Fruit fly (Drosophila melanogaster) whole organism: ENCODE measurements around the gene tim.

Source experiments
- CG8478 ChIP-seq: fragments of >200 bp; optimal IDR thresholded peaks from 2 replicates; lab custom pipeline; 2018; ENCODE audit warnings: inconsistent platforms
- Dll ChIP-seq: fragments of >200 bp; optimal IDR thresholded peaks from 2 replicates; lab custom pipeline; 2017
- EcR ChIP-seq, 2 experiments: fragments of >200 bp; optimal IDR thresholded peaks; 2 replicates each; lab custom pipeline; 2017; ENCODE audit warnings: missing biosample characterization in 2 of 2, missing genetic modification characterization in 2 of 2, missing genetic modification reagents in 2 of 2
- pan ChIP-seq: fragments of >200 bp; optimal IDR thresholded peaks from 2 replicates; lab custom pipeline; 2017
- psq ChIP-seq: fragments of >200 bp; optimal IDR thresholded peaks from 2 replicates; lab custom pipeline; 2017
- usp ChIP-seq: fragments of >200 bp; optimal IDR thresholded peaks from 2 replicates; lab custom pipeline; 2017; ENCODE audit warnings: missing biosample characterization, missing genetic modification characterization, mixed read lengths

Gene tim

dm6 chr2L:3506806-3507205, 1.1 kb downstream of the tim start:
- TF ChIP-seq EcR (GFP tag; optimal IDR thresholded peaks at IDR 0.05; lab: Kevin White, UChicago) (no peak), pan (no peak), usp (GFP tag; lab: Kevin White, UChicago) (no peak), CG8478 (lab: Kevin White, UChicago) (no peak), Dll (lab: Kevin White, UChicago) (no peak), psq (no peak)

dm6 chr2L:3506322-3506721, 1.6 kb downstream of the tim start:
- TF ChIP-seq pan (no peak), usp (GFP tag; lab: Kevin White, UChicago) (no peak), psq (no peak), Dll (lab: Kevin White, UChicago) (no peak), CG8478 (lab: Kevin White, UChicago) (no peak), EcR (GFP tag; optimal IDR thresholded peaks at IDR 0.05; lab: Kevin White, UChicago) (no peak)

- no peak for TF ChIP-seq CG8478 (lab: Kevin White, UChicago)
- TF ChIP-seq EcR (GFP tag; optimal IDR thresholded peaks at IDR 0.05; lab: Kevin White, UChicago): no peak
- no peak for TF ChIP-seq pan
- no peak for TF ChIP-seq Dll (lab: Kevin White, UChicago)
- no peak for TF ChIP-seq psq
- no peak for TF ChIP-seq usp (GFP tag; lab: Kevin White, UChicago)
Observed at dm6 chr2L:3504851-3505250, 3.1 kb downstream of the tim start.

- TF ChIP-seq usp (GFP tag; lab: Kevin White, UChicago): no peak
- TF ChIP-seq CG8478 (lab: Kevin White, UChicago): no peak
- no peak for TF ChIP-seq pan
- no peak for TF ChIP-seq Dll (lab: Kevin White, UChicago)
- TF ChIP-seq psq: no peak
- no peak for TF ChIP-seq EcR (GFP tag; optimal IDR thresholded peaks at IDR 0.05; lab: Kevin White, UChicago)
Observed at dm6 chr2L:3495465-3495864, 12.5 kb downstream of the tim start.

- no peak for TF ChIP-seq pan
- TF ChIP-seq CG8478 (lab: Kevin White, UChicago): no peak
- no peak for TF ChIP-seq psq
- no peak for TF ChIP-seq EcR (GFP tag; optimal IDR thresholded peaks at IDR 0.05; lab: Kevin White, UChicago)
- TF ChIP-seq usp (GFP tag; lab: Kevin White, UChicago): no peak
- no peak for TF ChIP-seq Dll (lab: Kevin White, UChicago)
Observed at dm6 chr2L:3493475-3493874, 14.4 kb downstream of the tim start.

- TF ChIP-seq psq: no peak
Observed at dm6 chr2L:3490971-3491370, 16.9 kb downstream of the tim start, which contains the start of gene CG15414. Gene CG15414, minus strand, starts transcription at chr2L:3491071.

- no peak for TF ChIP-seq CG8478 (lab: Kevin White, UChicago)
- no peak for TF ChIP-seq psq
- TF ChIP-seq usp (GFP tag; lab: Kevin White, UChicago): no peak
- TF ChIP-seq EcR (GFP tag; optimal IDR thresholded peaks at IDR 0.05; lab: Kevin White, UChicago): no peak
- TF ChIP-seq Dll (lab: Kevin White, UChicago): no peak
- no peak for TF ChIP-seq pan
Observed at dm6 chr2L:3485506-3485905, 22.4 kb downstream of the tim start.

dm6 chr2L:3484759-3485158, 23.2 kb downstream of the tim start:
- TF ChIP-seq pan: no peak
- TF ChIP-seq CG8478 (lab: Kevin White, UChicago): no peak
- TF ChIP-seq psq: no peak
- TF ChIP-seq usp (GFP tag; lab: Kevin White, UChicago): no peak
- no peak for TF ChIP-seq EcR (GFP tag; optimal IDR thresholded peaks at IDR 0.05; lab: Kevin White, UChicago)
- TF ChIP-seq Dll (lab: Kevin White, UChicago): no peak

- TF ChIP-seq EcR (GFP tag; optimal IDR thresholded peaks at IDR 0.05; lab: Kevin White, UChicago) (no peak), usp (GFP tag; lab: Kevin White, UChicago) (no peak), pan (no peak), psq (no peak), Dll (lab: Kevin White, UChicago) (no peak), CG8478 (lab: Kevin White, UChicago) (no peak)
Observed at dm6 chr2L:3483672-3484071, 24.2 kb downstream of the tim start.

dm6 chr2L:3482712-3483111, 25.2 kb downstream of the tim start:
- no peak for TF ChIP-seq usp (GFP tag; lab: Kevin White, UChicago)
- no peak for TF ChIP-seq pan
- TF ChIP-seq EcR (GFP tag; optimal IDR thresholded peaks at IDR 0.05; lab: Kevin White, UChicago): no peak
- TF ChIP-seq Dll (lab: Kevin White, UChicago): no peak
- no peak for TF ChIP-seq psq

- TF ChIP-seq EcR (GFP tag; optimal IDR thresholded peaks at IDR 0.05; lab: Kevin White, UChicago) (no peak), usp (GFP tag; lab: Kevin White, UChicago) (no peak), Dll (lab: Kevin White, UChicago) (no peak), CG8478 (lab: Kevin White, UChicago) (no peak), psq (no peak), pan (no peak)
Observed at dm6 chr2L:3482037-3482436, 25.9 kb downstream of the tim start.

- TF ChIP-seq EcR (GFP tag; optimal IDR thresholded peaks at IDR 0.05; lab: Kevin White, UChicago) (no peak), CG8478 (lab: Kevin White, UChicago) (no peak), pan (no peak), psq (no peak), usp (GFP tag; lab: Kevin White, UChicago) (no peak), Dll (lab: Kevin White, UChicago) (no peak)
Observed at dm6 chr2L:3480443-3480839, 27.5 kb downstream of the tim start.

- no peak for TF ChIP-seq CG8478 (lab: Kevin White, UChicago)
- no peak for TF ChIP-seq Dll (lab: Kevin White, UChicago)
- TF ChIP-seq pan: no peak
- no peak for TF ChIP-seq usp (GFP tag; lab: Kevin White, UChicago)
- no peak for TF ChIP-seq psq
- no peak for TF ChIP-seq EcR (GFP tag; optimal IDR thresholded peaks at IDR 0.05; lab: Kevin White, UChicago)
Observed at dm6 chr2L:3479697-3480442, 28.0 kb downstream of the tim start.
